Worm (Caenorhabditis elegans): ENCODE results near the gene C49F5.5.

C49F5.5 gene

DNA sequence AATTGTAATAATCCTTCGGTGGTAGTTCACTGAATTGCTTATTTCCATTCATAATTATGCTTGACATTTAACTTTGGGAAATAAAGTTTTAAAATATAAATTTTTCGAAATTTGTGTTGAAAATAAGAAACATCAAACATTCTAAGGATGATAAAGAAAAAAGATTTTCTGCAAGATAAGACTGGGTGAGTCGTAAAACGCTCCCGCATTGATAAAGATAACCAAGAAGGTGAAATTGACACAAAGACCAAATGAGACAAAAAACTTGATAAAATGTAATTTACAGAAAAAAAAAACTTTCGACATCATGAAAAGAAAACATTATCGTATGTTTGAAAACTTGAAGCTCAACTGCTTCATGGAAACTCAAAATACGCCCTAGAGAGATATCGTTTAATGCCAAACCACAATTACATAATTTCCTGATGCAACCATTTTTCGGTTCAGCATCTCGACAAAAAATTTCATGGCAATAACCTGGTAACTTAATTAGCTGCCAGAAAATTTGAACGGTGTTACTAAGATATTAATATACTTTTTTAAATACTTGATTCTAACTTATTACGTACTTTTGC is 17.9 kb upstream of the C49F5.5 start:
- TF ChIP-seq skn-1 (tag; optimal IDR thresholded peaks at IDR 0.05) (no peak), swsn-7 (tag; optimal IDR thresholded peaks at IDR 0.05) (no peak), jun-1 (tag; optimal IDR thresholded peaks at IDR 0.05) (no peak), nhr-20 (tag; optimal IDR thresholded peaks at IDR 0.05) (no peak), elt-2 (tag; optimal IDR thresholded peaks at IDR 0.05) (peak; percentile 82), sox-4 (tag; optimal IDR thresholded peaks at IDR 0.05) (no peak), nhr-11 (tag; optimal IDR thresholded peaks at IDR 0.05) (no peak), aha-1 (tag; optimal IDR thresholded peaks at IDR 0.05) (no peak), nhr-47 (tag; optimal IDR thresholded peaks at IDR 0.05) (no peak), efl-3 (GFP tag; optimal IDR thresholded peaks at IDR 0.05) (no peak), ztf-11 (tag; optimal IDR thresholded peaks at IDR 0.05) (no peak), mef-2 (tag; optimal IDR thresholded peaks at IDR 0.05) (no peak), elt-3 (tag; optimal IDR thresholded peaks at IDR 0.05) (peak in 1 of 6 experiments; percentile 19), fkh-4 (tag; optimal IDR thresholded peaks at IDR 0.05; ENCODE audit: borderline replicate concordance) (no peak), zag-1 (tag; optimal IDR thresholded peaks at IDR 0.05) (no peak), nhr-85 (tag) (peak; percentile 60), unc-86 (tag; optimal IDR thresholded peaks at IDR 0.05) (no peak), egl-27 (tag; optimal IDR thresholded peaks at IDR 0.05) (no peak), unc-130 (tag; optimal IDR thresholded peaks at IDR 0.05) (no peak), tlp-1 (tag; optimal IDR thresholded peaks at IDR 0.05) (peak; percentile 21), tbx-2 (tag; optimal IDR thresholded peaks at IDR 0.05) (no peak), efl-1 (optimal IDR thresholded peaks at IDR 0.05) (no peak), efl-1 (GFP tag; optimal IDR thresholded peaks at IDR 0.05 in 1 of 2) (no peak), lin-35 (GFP tag; optimal IDR thresholded peaks at IDR 0.05) (no peak), dsc-1 (tag; optimal IDR thresholded peaks at IDR 0.05) (no peak), nhr-19 (GFP tag; conservative IDR thresholded peaks at IDR 0.05) (no peak; the same call in 1 of the 2 replicates), unc-98 (GFP tag; IDR thresholded peaks at IDR 0.05) (no peak), blmp-1 (tag; optimal IDR thresholded peaks at IDR 0.05) (peak; percentile 12), hpl-2 (GFP tag; optimal IDR thresholded peaks at IDR 0.05) (no peak)

DNA sequence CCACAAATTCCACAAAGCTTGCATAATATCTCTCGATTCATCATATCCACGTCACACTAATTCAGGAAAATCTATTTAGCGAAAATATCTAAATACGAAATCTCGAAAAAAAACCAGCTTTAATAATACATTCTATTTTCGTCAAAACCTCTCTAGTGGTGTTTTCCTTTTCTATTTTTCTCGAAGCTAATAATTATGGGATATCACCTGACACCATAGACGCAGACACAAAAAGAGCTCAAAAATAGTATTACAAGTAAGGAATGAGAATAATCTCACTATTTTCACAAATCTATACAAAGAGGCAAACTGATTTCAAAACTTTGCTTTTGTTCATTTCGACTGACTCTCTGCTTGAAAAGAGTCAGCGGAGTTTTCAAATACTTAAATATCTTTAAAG is 16.9 kb upstream of the C49F5.5 start:
- no peak for TF ChIP-seq nhr-11 (tag; optimal IDR thresholded peaks at IDR 0.05)
- no peak for TF ChIP-seq hlh-17 (GFP tag; optimal IDR thresholded peaks at IDR 0.05; ENCODE audit: borderline replicate concordance)
- TF ChIP-seq ceh-90 (tag; optimal IDR thresholded peaks at IDR 0.05), result no peak
- TF ChIP-seq nhr-71 (tag; optimal IDR thresholded peaks at IDR 0.05), result peak; percentile 42
- no peak for TF ChIP-seq tlp-1 (tag; optimal IDR thresholded peaks at IDR 0.05)
- TF ChIP-seq hlh-4 (tag; optimal IDR thresholded peaks at IDR 0.05), result no peak
- TF ChIP-seq C04F5.9 (tag; optimal IDR thresholded peaks at IDR 0.05), result no peak
- TF ChIP-seq nhr-47 (tag; optimal IDR thresholded peaks at IDR 0.05), result peak; percentile 27
- TF ChIP-seq nhr-19 (GFP tag; conservative IDR thresholded peaks at IDR 0.05), result no peak
- TF ChIP-seq hpl-2 (GFP tag; optimal IDR thresholded peaks at IDR 0.05), result no peak
- TF ChIP-seq dsc-1 (tag; optimal IDR thresholded peaks at IDR 0.05), result peak; percentile 77
- no peak for TF ChIP-seq tbx-2 (tag; optimal IDR thresholded peaks at IDR 0.05)
- TF ChIP-seq ceh-82 (tag; optimal IDR thresholded peaks at IDR 0.05), result no peak
- no peak for TF ChIP-seq C34B4.2 (tag; optimal IDR thresholded peaks at IDR 0.05)
- TF ChIP-seq isw-1 (GFP tag; IDR thresholded peaks at IDR 0.05), result no peak
- no peak for TF ChIP-seq F16B12.6 (tag; optimal IDR thresholded peaks at IDR 0.05)
- TF ChIP-seq mep-1 (tag; optimal IDR thresholded peaks at IDR 0.05), result peak; percentile 1
- TF ChIP-seq nhr-20 (tag; optimal IDR thresholded peaks at IDR 0.05), result no peak
- TF ChIP-seq elt-2 (tag; optimal IDR thresholded peaks at IDR 0.05), result no peak
- TF ChIP-seq zag-1 (tag; optimal IDR thresholded peaks at IDR 0.05), result no peak
- TF ChIP-seq sup-37 (GFP tag; optimal IDR thresholded peaks at IDR 0.05), result no peak
- no peak for TF ChIP-seq swsn-7 (tag; optimal IDR thresholded peaks at IDR 0.05)
- TF ChIP-seq nhr-90 (tag; optimal IDR thresholded peaks at IDR 0.05; ENCODE audit: poor library complexity), result no peak
- no peak for TF ChIP-seq irx-1 (tag; optimal IDR thresholded peaks at IDR 0.05)
- no peak for TF ChIP-seq jun-1 (tag; optimal IDR thresholded peaks at IDR 0.05)
- TF ChIP-seq dpl-1 (GFP tag; optimal IDR thresholded peaks at IDR 0.05), result no peak
- no peak for TF ChIP-seq C16A3.4 (tag; optimal IDR thresholded peaks at IDR 0.05)
- TF ChIP-seq egl-27 (tag; optimal IDR thresholded peaks at IDR 0.05), result no peak
- no peak for TF ChIP-seq efl-3 (GFP tag; optimal IDR thresholded peaks at IDR 0.05)
- TF ChIP-seq ceh-8 (GFP tag; optimal IDR thresholded peaks at IDR 0.05), result no peak
- TF ChIP-seq fos-1 (tag; optimal IDR thresholded peaks at IDR 0.05), result no peak
- peak; percentile 0 for TF ChIP-seq xbp-1 (tag; optimal IDR thresholded peaks at IDR 0.05)
- no peak for TF ChIP-seq unc-62 (GFP tag; optimal IDR thresholded peaks at IDR 0.05)
- no peak for TF ChIP-seq efl-1 (optimal IDR thresholded peaks at IDR 0.05)
- no peak for TF ChIP-seq efl-1 (GFP tag; optimal IDR thresholded peaks at IDR 0.05 in 1 of 2)
- no peak for TF ChIP-seq fkh-10 (GFP tag; optimal IDR thresholded peaks at IDR 0.05)
- TF ChIP-seq sptf-1 (tag; optimal IDR thresholded peaks at IDR 0.05), result no peak
- peak; percentile 4 for TF ChIP-seq blmp-1 (tag; optimal IDR thresholded peaks at IDR 0.05)

Data from whole organism, L1 larva.